Worm (Caenorhabditis elegans): ENCODE data around the gene F31E3.2.

DNA sequence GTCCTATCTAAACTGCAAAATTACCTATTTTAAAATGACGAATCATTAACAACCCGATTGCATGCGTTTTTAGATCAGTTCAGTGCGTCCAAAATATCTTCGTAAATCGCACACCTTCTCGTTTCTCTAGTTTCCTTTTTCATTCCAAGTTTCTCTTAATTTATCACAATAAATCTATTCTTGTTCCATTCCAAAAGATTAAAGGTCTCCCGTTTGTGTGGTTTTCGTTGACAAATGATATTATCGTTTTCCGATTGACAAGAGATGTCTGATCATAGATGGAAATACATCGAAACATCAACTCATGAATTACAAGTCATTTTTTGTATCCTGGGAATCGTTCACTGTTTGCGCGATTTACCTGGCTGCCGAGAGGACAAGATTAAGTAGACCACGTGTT is 19.4 kb downstream of the F31E3.2 start:
- no peak for TF ChIP-seq ZK546.5 (tag; optimal IDR thresholded peaks at IDR 0.05)
- no peak for TF ChIP-seq nhr-237 (tag; optimal IDR thresholded peaks at IDR 0.05)
- TF ChIP-seq lsy-2 (tag; optimal IDR thresholded peaks at IDR 0.05): no peak
- no peak for TF ChIP-seq lin-13 (GFP tag; optimal IDR thresholded peaks at IDR 0.05)
- TF ChIP-seq aly-2 (tag; optimal IDR thresholded peaks at IDR 0.05): no peak
- TF ChIP-seq lin-39 (tag; optimal IDR thresholded peaks at IDR 0.05): no peak
- no peak for TF ChIP-seq mdl-1 (tag; optimal IDR thresholded peaks at IDR 0.05)
- TF ChIP-seq alr-1 (tag; optimal IDR thresholded peaks at IDR 0.05): no peak
- TF ChIP-seq fos-1 (tag; optimal IDR thresholded peaks at IDR 0.05): no peak
- no peak for TF ChIP-seq unc-62 (GFP tag; optimal IDR thresholded peaks at IDR 0.05)
- no peak for TF ChIP-seq ceh-82 (tag; optimal IDR thresholded peaks at IDR 0.05)

Measured in whole organism, L2 larva.